Worm (Caenorhabditis elegans) whole organism, L4/young adult: ENCODE results near the gene W06G6.9.

Experiments
- W03F9.2 ChIP-seq: fragments of 150-350 bp; optimal IDR thresholded peaks from 2 replicates; lab custom pipeline; 2014; ENCODE audit warnings: missing biosample characterization, missing genetic modification characterization
- him-1 ChIP-seq: sonication (generic microtip); optimal IDR thresholded peaks from 2 replicates; lab custom pipeline; 2016; ENCODE audit warnings: missing genotype, missing genetic modification reagents, missing genetic modification characterization, missing compliant biosample characterization

ce11 chrV:16604301-16604700, 42.0 kb downstream of the W06G6.9 start:
- TF ChIP-seq W03F9.2 (tag; lab: Kevin White, UChicago) (no peak), him-1 (tag; lab: Kevin White, UChicago) (no peak)
